Fruit fly (Drosophila melanogaster): ENCODE results near the gene CG15258.

DNA sequence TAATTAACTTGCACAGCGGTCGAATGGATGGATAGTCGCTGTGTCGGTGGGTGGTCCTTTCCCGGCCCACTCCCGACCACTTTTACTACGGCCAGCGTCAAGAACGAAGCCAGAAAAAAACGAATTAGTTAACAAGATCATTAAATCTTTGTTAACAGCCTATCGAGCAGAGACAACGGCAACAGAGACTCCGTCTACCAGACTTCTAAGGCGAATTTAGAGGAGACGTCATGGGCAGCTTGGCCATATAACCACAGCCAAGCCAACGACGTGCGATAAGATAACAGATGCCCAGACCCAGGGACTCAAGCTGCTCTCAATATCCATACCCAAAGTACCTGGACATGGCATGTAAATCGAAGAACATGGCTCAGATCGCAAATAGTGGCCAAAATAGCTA is 30.8 kb downstream of the CG15258 start:
- no peak for TF ChIP-seq Eip74EF (GFP tag; optimal IDR thresholded peaks at IDR 0.05)
- no peak for TF ChIP-seq usp (GFP tag; optimal IDR thresholded peaks at IDR 0.05)
- TF ChIP-seq NC2α (GFP tag; optimal IDR thresholded peaks at IDR 0.05): no peak
- no peak for TF ChIP-seq fd64A (GFP tag; optimal IDR thresholded peaks at IDR 0.05)
- no peak for TF ChIP-seq Dad (GFP tag; optimal IDR thresholded peaks at IDR 0.05)
- no peak for TF ChIP-seq Doc3 (GFP tag; IDR thresholded peaks at IDR 0.05; ENCODE audit: partially characterized antibody)
- TF ChIP-seq CG7928 (GFP tag; optimal IDR thresholded peaks at IDR 0.05): no peak
- TF ChIP-seq Ravus (GFP tag; IDR thresholded peaks at IDR 0.05): no peak
- TF ChIP-seq Myb (GFP tag; optimal IDR thresholded peaks at IDR 0.05): no peak
- no peak for TF ChIP-seq MTF-1 (GFP tag; optimal IDR thresholded peaks at IDR 0.05; ENCODE audit: borderline replicate concordance)
- no peak for TF ChIP-seq CG12236 (GFP tag; optimal IDR thresholded peaks at IDR 0.05)
- no peak for TF ChIP-seq CG6683 (GFP tag; optimal IDR thresholded peaks at IDR 0.05)
- TF ChIP-seq CG3838 (GFP tag; optimal IDR thresholded peaks at IDR 0.05): no peak
